Worm (Caenorhabditis elegans): Measurements from ENCODE around the gene nspb-4.
A peak's percentile ranks its signal among the peaks of the same experiment; 100 is the strongest.

Gene nspb-4

ce11 chrIV:6645867-6646655 is 48.0 kb downstream of the nspb-4 start, which contains the start of gene hil-7:
Gene hil-7 (plus strand): TSS chrIV:6646312.
- no peak for TF ChIP-seq lsy-27 (tag; optimal IDR thresholded peaks at IDR 0.05; ENCODE audit: borderline replicate concordance, insufficient read depth)
- TF ChIP-seq snpc-1.3 (tag; optimal IDR thresholded peaks at IDR 0.05; ENCODE audit: insufficient read depth), result no peak
- TF ChIP-seq mcd-1 (GFP tag; IDR thresholded peaks at IDR 0.05), result peak; percentile 28; the same call in 1 of the 2 replicates
- TF ChIP-seq die-1 (tag; optimal IDR thresholded peaks at IDR 0.05), result no peak
- no peak for TF ChIP-seq C17E4.6 (GFP tag; IDR thresholded peaks at IDR 0.05)
- no peak for TF ChIP-seq tbp1 (GFP tag; optimal IDR thresholded peaks at IDR 0.05)
- TF ChIP-seq F37B4.10 (GFP tag; IDR thresholded peaks at IDR 0.05), result no peak
- no peak for TF ChIP-seq gei-17 (GFP tag; optimal IDR thresholded peaks at IDR 0.05)
- no peak for TF ChIP-seq ceh-91 (GFP tag; IDR thresholded peaks at IDR 0.05)
- peak; percentile 48; the same call in 1 of the 2 replicates for TF ChIP-seq hmg-1.2 (GFP tag; IDR thresholded peaks at IDR 0.05)
- no peak for TF ChIP-seq nhr-27 (tag; optimal IDR thresholded peaks at IDR 0.05)
- no peak for TF ChIP-seq zim-3 (tag; optimal IDR thresholded peaks at IDR 0.05)
- no peak for TF ChIP-seq ceh-58 (GFP tag; IDR thresholded peaks at IDR 0.05)
- peak; percentile 17 for TF ChIP-seq attf-5 (GFP tag; optimal IDR thresholded peaks at IDR 0.05)
- TF ChIP-seq lin-26 (GFP tag; IDR thresholded peaks at IDR 0.05), result no peak
- TF ChIP-seq somi-1 (GFP tag; optimal IDR thresholded peaks at IDR 0.05), result no peak
- no peak for TF ChIP-seq mel-28 (tag; optimal IDR thresholded peaks at IDR 0.05; ENCODE audit: borderline replicate concordance)
- no peak for TF ChIP-seq hlh-12 (tag; optimal IDR thresholded peaks at IDR 0.05)
- TF ChIP-seq attf-3 (GFP tag; conservative IDR thresholded peaks at IDR 0.05), result no peak
- no peak for TF ChIP-seq atf-7 (tag; optimal IDR thresholded peaks at IDR 0.05)
- peak; percentile 43 for TF ChIP-seq ceh-27 (GFP tag; optimal IDR thresholded peaks at IDR 0.05)
- peak; percentile 54; the same call in 1 of the 2 replicates for TF ChIP-seq B0336.3 (GFP tag; IDR thresholded peaks at IDR 0.05)

- TF ChIP-seq sdz-38 (tag; optimal IDR thresholded peaks at IDR 0.05) (no peak), sea-2 (GFP tag; IDR thresholded peaks at IDR 0.05) (no peak), lin-54 (GFP tag; optimal IDR thresholded peaks at IDR 0.05) (no peak), F55B11.4 (tag; optimal IDR thresholded peaks at IDR 0.05; ENCODE audit: borderline replicate concordance, insufficient read depth) (no peak), F57A8.1 (GFP tag; optimal IDR thresholded peaks at IDR 0.05) (no peak), cebp-2 (GFP tag; IDR thresholded peaks at IDR 0.05) (no peak), madf-6 (GFP tag; IDR thresholded peaks at IDR 0.05) (no peak), ama-1 (optimal IDR thresholded peaks at IDR 0.05) (no peak), ama-1 (GFP tag; optimal IDR thresholded peaks at IDR 0.05) (no peak), snpc-3.4 (tag; optimal IDR thresholded peaks at IDR 0.05) (no peak), tlf-1 (GFP tag; optimal IDR thresholded peaks at IDR 0.05) (no peak), pha-4 (tag; optimal IDR thresholded peaks at IDR 0.05) (no peak), C17E4.6 (GFP tag; IDR thresholded peaks at IDR 0.05) (no peak), aptf-2 (GFP tag; conservative IDR thresholded peaks at IDR 0.05) (no peak), pbrm-1 (GFP tag; IDR thresholded peaks at IDR 0.05) (no peak), mxl-1 (tag; optimal IDR thresholded peaks at IDR 0.05) (no peak), chd-7 (tag; optimal IDR thresholded peaks at IDR 0.05) (no peak), egrh-3 (GFP tag; IDR thresholded peaks at IDR 0.05) (no peak), hsf-1 (GFP tag; IDR thresholded peaks at IDR 0.05) (no peak)
Measured at ce11 chrIV:6646905-6647304, 48.9 kb downstream of the nspb-4 start.
